Worm (Caenorhabditis elegans) whole organism, midembryonic: ENCODE measurements around the gene Y62H9A.8.

Source experiments
- T22C8.4 ChIP-seq: fragments of 200-800 bp; sonication (Bioruptor generic); IDR thresholded peaks from 2 replicates; pipeline ENCODE4 v1.3.6; 2022; ENCODE audit warnings: missing genetic modification characterization, missing compliant biosample characterization
- cog-1 ChIP-seq: sonication (generic microtip); optimal IDR thresholded peaks from 2 replicates; lab custom pipeline; 2016; ENCODE audit warnings: missing genetic modification characterization, missing compliant biosample characterization
- flt-1 ChIP-seq: fragments of 200-800 bp; sonication (Bioruptor generic); IDR thresholded peaks from 2 replicates; pipeline ENCODE4 v1.3.6; 2022; ENCODE audit warnings: missing genetic modification characterization, missing compliant biosample characterization
- klf-2 ChIP-seq: fragments of 200-800 bp; sonication (Bioruptor generic); conservative IDR thresholded peaks from 2 replicates; pipeline ENCODE4 v1.3.6; 2022; ENCODE audit warnings: missing genetic modification reagents, missing genetic modification characterization, missing compliant biosample characterization
- med-1 ChIP-seq: sonication (generic microtip); optimal IDR thresholded peaks from 2 replicates; lab custom pipeline; 2017; ENCODE audit warnings: missing genetic modification characterization, mild to moderate bottlenecking, missing compliant biosample characterization, antibody characterized with exemption, missing genetic modification reagents; ENCODE audit not compliant: insufficient read depth
- ref-1 ChIP-seq: fragments of 200-800 bp; sonication (Bioruptor generic); conservative IDR thresholded peaks from 2 replicates; pipeline ENCODE4 v1.3.6; 2022; ENCODE audit warnings: missing genetic modification reagents, missing genetic modification characterization, missing compliant biosample characterization
- tab-1 ChIP-seq: fragments of 200-800 bp; sonication (Bioruptor generic); IDR thresholded peaks from 2 replicates; pipeline ENCODE4 v1.3.6; 2022; ENCODE audit warnings: missing genetic modification characterization, missing compliant biosample characterization

ce11 chrX:11872210-11872609 lies 20.0 kb downstream of the Y62H9A.8 start:
- TF ChIP-seq flt-1 = no peak
- no peak for TF ChIP-seq tab-1
- no peak for TF ChIP-seq ref-1 (GFP tag; lab: Robert Waterston, UW)
- TF ChIP-seq cog-1 (tag; lab: Kevin White, UChicago) = no peak
- no peak for TF ChIP-seq T22C8.4 (GFP tag; lab: Robert Waterston, UW)
- no peak for TF ChIP-seq med-1 (GFP tag; lab: Kevin White, UChicago)
- TF ChIP-seq klf-2 = no peak
